Fruit fly (Drosophila melanogaster): ENCODE measurements around the gene CalpB.

- TF ChIP-seq kay (GFP tag; ENCODE audit: borderline replicate concordance) (no peak), bab1 (GFP tag; optimal IDR thresholded peaks at IDR 0.05) (no peak), Clk (GFP tag; optimal IDR thresholded peaks at IDR 0.05) (no peak)
Observed at dm6 chr3L:9865053-9865442, 23.5 kb upstream of the CalpB start.

Data from whole organism, adult.